Fruit fly (Drosophila melanogaster): ENCODE measurements around the gene Rad17.

The Rad17 gene

DNA sequence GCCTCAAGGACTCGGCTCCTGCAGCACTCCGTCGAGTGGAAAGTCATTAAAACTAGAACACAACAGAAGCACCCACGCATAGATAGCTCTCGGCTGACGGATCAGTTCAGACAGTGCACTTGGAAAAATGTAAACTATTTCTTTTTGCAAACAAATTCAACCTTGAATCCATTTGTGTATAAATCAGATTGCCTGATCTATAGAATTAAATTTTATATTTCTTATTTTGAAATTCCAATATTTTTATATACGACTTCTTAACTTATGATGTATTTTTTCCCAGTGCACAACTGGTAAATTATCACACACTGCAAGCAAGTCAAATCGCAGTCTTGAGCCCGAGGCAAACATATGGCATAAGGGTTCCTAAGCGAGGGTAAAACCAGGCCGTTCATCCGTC, 11.8 kb upstream of the Rad17 start (continued):
- peak; percentile 30 for TF ChIP-seq CG8319 (GFP tag; optimal IDR thresholded peaks at IDR 0.05)
- peak; percentile 58 for TF ChIP-seq CG11294 (GFP tag; IDR thresholded peaks at IDR 0.05)
- peak; percentile 82 for TF ChIP-seq eg (GFP tag; IDR thresholded peaks at IDR 0.05)
- TF ChIP-seq Smox (GFP tag; optimal IDR thresholded peaks at IDR 0.05): peak; percentile 66
- peak; percentile 59 for TF ChIP-seq Gug (GFP tag; IDR thresholded peaks at IDR 0.05)
- TF ChIP-seq Hr38 (GFP tag; optimal IDR thresholded peaks at IDR 0.05): no peak
- TF ChIP-seq lz (GFP tag; optimal IDR thresholded peaks at IDR 0.05): peak; percentile 50
- TF ChIP-seq CG15336 (GFP tag; IDR thresholded peaks at IDR 0.05): peak; percentile 71
- peak; percentile 70 for TF ChIP-seq Eip75B (GFP tag; optimal IDR thresholded peaks at IDR 0.05)
- TF ChIP-seq spab (GFP tag; optimal IDR thresholded peaks at IDR 0.05): peak; percentile 41
- TF ChIP-seq fd85E (GFP tag; optimal IDR thresholded peaks at IDR 0.05): no peak
- peak; percentile 50 for TF ChIP-seq cyc (GFP tag; optimal IDR thresholded peaks at IDR 0.05)
- peak; percentile 55 for TF ChIP-seq net (GFP tag; optimal IDR thresholded peaks at IDR 0.05)
- TF ChIP-seq fd59A (GFP tag; optimal IDR thresholded peaks at IDR 0.05): peak; percentile 32
- peak; percentile 68 for TF ChIP-seq CG3032 (tag; optimal IDR thresholded peaks at IDR 0.05)
- no peak for TF ChIP-seq CG11762 (GFP tag; optimal IDR thresholded peaks at IDR 0.05; ENCODE audit: insufficient read depth)
- no peak for TF ChIP-seq Blimp-1 (GFP tag; optimal IDR thresholded peaks at IDR 0.05)
- peak; percentile 62 for TF ChIP-seq dsx (GFP tag; optimal IDR thresholded peaks at IDR 0.05; ENCODE audit: poor library complexity, severe bottlenecking)
- peak; percentile 43 for TF ChIP-seq Sox14 (GFP tag; optimal IDR thresholded peaks at IDR 0.05)
- TF ChIP-seq Sox102F (GFP tag; optimal IDR thresholded peaks at IDR 0.05): peak; percentile 69
- peak; percentile 31 for TF ChIP-seq CG6808 (GFP tag; optimal IDR thresholded peaks at IDR 0.05)
- peak; percentile 55 for TF ChIP-seq CG31627 (GFP tag; optimal IDR thresholded peaks at IDR 0.05)
- TF ChIP-seq CG34406 (GFP tag; optimal IDR thresholded peaks at IDR 0.05): peak; percentile 55
- peak; percentile 19 for TF ChIP-seq fkh (GFP tag; optimal IDR thresholded peaks at IDR 0.05)
- no peak for TF ChIP-seq CG4318 (GFP tag; optimal IDR thresholded peaks at IDR 0.05)
- peak; percentile 77 for TF ChIP-seq topi (GFP tag; optimal IDR thresholded peaks at IDR 0.05)
- peak; percentile 28 for TF ChIP-seq CG6276 (GFP tag; optimal IDR thresholded peaks at IDR 0.05)
- TF ChIP-seq CG9139 (GFP tag; optimal IDR thresholded peaks at IDR 0.05): peak; percentile 36
- TF ChIP-seq vri (GFP tag; optimal IDR thresholded peaks at IDR 0.05): peak; percentile 51
- no peak for TF ChIP-seq Eip93F (GFP tag; optimal IDR thresholded peaks at IDR 0.05)
- peak; percentile 7 for TF ChIP-seq CG16779 (tag; optimal IDR thresholded peaks at IDR 0.05)
- TF ChIP-seq CG7368 (GFP tag; optimal IDR thresholded peaks at IDR 0.05): peak; percentile 27
- peak; percentile 22 for TF ChIP-seq CG11902 (GFP tag; optimal IDR thresholded peaks at IDR 0.05)
- TF ChIP-seq CG6163 (GFP tag; IDR thresholded peaks at IDR 0.05): peak; percentile 78
- peak; percentile 62 for TF ChIP-seq CG32006 (GFP tag; optimal IDR thresholded peaks at IDR 0.05)
- no peak for TF ChIP-seq Sox15 (GFP tag; optimal IDR thresholded peaks at IDR 0.05)
- TF ChIP-seq CG6854 (GFP tag; optimal IDR thresholded peaks at IDR 0.05): no peak
- TF ChIP-seq acj6 (GFP tag; optimal IDR thresholded peaks at IDR 0.05): peak; percentile 49

DNA sequence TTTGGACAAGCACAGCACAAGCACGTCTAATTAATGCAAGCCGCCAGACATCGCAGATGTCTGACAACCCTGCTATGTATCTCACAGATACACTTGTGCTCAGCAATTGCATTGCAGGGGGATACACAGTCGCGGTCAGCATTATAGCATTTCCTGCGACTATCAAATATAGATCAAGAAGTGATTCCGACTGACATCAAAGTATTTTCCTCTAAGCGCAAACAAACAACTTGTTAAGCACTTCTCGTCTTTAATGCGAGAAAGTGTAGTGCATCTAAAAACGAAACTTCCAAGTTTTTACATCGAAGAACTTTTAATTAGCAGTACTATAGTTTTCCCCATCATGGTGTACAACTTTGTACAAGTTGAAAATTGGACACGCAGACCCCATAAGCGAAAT, 9.9 kb upstream of the Rad17 start:
- TF ChIP-seq fd85E (GFP tag; optimal IDR thresholded peaks at IDR 0.05): no peak
- TF ChIP-seq CG6808 (GFP tag; optimal IDR thresholded peaks at IDR 0.05): peak; percentile 64
- TF ChIP-seq spab (GFP tag; optimal IDR thresholded peaks at IDR 0.05): peak; percentile 55
- peak; percentile 79 for TF ChIP-seq Ets96B (tag; optimal IDR thresholded peaks at IDR 0.05)
- TF ChIP-seq Sox14 (GFP tag; optimal IDR thresholded peaks at IDR 0.05): peak; percentile 54
- 0 out of 3 replicates have a peak, but pooled peaks have one; percentile 37 for TF ChIP-seq CG8119 (GFP tag; IDR thresholded peaks at IDR 0.05)
- TF ChIP-seq ss (GFP tag; optimal IDR thresholded peaks at IDR 0.05): peak; percentile 56 to 73
- peak; percentile 50 for TF ChIP-seq CG6792 (GFP tag; optimal IDR thresholded peaks at IDR 0.05)
- TF ChIP-seq net (GFP tag; optimal IDR thresholded peaks at IDR 0.05): peak; percentile 57
- peak; percentile 50 for TF ChIP-seq lz (GFP tag; optimal IDR thresholded peaks at IDR 0.05)
- TF ChIP-seq Eip78C (GFP tag): peak; percentile 95
- peak; percentile 65 for TF ChIP-seq CG3032 (tag; optimal IDR thresholded peaks at IDR 0.05)
- TF ChIP-seq CG10669 (GFP tag; optimal IDR thresholded peaks at IDR 0.05): no peak
- TF ChIP-seq CG10631 (GFP tag; optimal IDR thresholded peaks at IDR 0.05): peak; percentile 54
- TF ChIP-seq pdm3 (GFP tag; optimal IDR thresholded peaks at IDR 0.05): no peak
- peak; percentile 28 for TF ChIP-seq Sox15 (GFP tag; optimal IDR thresholded peaks at IDR 0.05)
- TF ChIP-seq CG6276 (GFP tag; optimal IDR thresholded peaks at IDR 0.05): no peak
- no peak for TF ChIP-seq Hr39 (GFP tag; optimal IDR thresholded peaks at IDR 0.05)
- peak; percentile 67 for TF ChIP-seq CG15336 (GFP tag; IDR thresholded peaks at IDR 0.05)
- TF ChIP-seq salr (GFP tag; optimal IDR thresholded peaks at IDR 0.05): peak; percentile 23 to 48
- no peak for TF ChIP-seq fkh (GFP tag; optimal IDR thresholded peaks at IDR 0.05)
- TF ChIP-seq CG31627 (GFP tag; optimal IDR thresholded peaks at IDR 0.05): peak; percentile 64
- peak; percentile 43 for TF ChIP-seq fd59A (GFP tag; optimal IDR thresholded peaks at IDR 0.05)
- TF ChIP-seq CG11902 (GFP tag; optimal IDR thresholded peaks at IDR 0.05): no peak
- TF ChIP-seq CG3919 (GFP tag; optimal IDR thresholded peaks at IDR 0.05): peak; percentile 57
- TF ChIP-seq esn (GFP tag; optimal IDR thresholded peaks at IDR 0.05): peak; percentile 57

Data from whole organism, prepupa.